Fruit fly (Drosophila melanogaster) whole organism, wandering third instar larva: Measurements from ENCODE around the gene nub.

Source experiments
- Dfd ChIP-seq: fragments of >200 bp; optimal IDR thresholded peaks from 2 replicates; lab custom pipeline; 2017; ENCODE audit warnings: missing biosample characterization, missing genetic modification characterization
- Hnf4 ChIP-seq: fragments of 200-800 bp; sonication (Bioruptor generic); optimal IDR thresholded peaks from 2 replicates; lab custom pipeline; 2016; ENCODE audit warnings: missing biosample characterization, mild to moderate bottlenecking, missing genetic modification characterization
- Mio ChIP-seq: sonication (Bioruptor generic); optimal IDR thresholded peaks from 2 replicates; lab custom pipeline; 2016; ENCODE audit warnings: missing biosample characterization, missing genetic modification characterization
- OdsH ChIP-seq: fragments of 200-800 bp; sonication (Bioruptor generic); optimal IDR thresholded peaks from 2 replicates; lab custom pipeline; 2016; ENCODE audit warnings: missing biosample characterization, mild to moderate bottlenecking, missing genetic modification characterization
- brk ChIP-seq: fragments of 200-800 bp; sonication (Bioruptor generic); optimal IDR thresholded peaks from 2 replicates; lab custom pipeline; 2016; ENCODE audit warnings: missing biosample characterization, mild to moderate bottlenecking, missing genetic modification characterization
- dmrt93B ChIP-seq: fragments of 200-800 bp; sonication (Bioruptor generic); optimal IDR thresholded peaks from 2 replicates; lab custom pipeline; 2018; ENCODE audit warnings: missing biosample characterization, mild to moderate bottlenecking, missing genetic modification characterization
- pan ChIP-seq: fragments of >200 bp; optimal IDR thresholded peaks from 2 replicates; lab custom pipeline; 2017
- psq ChIP-seq: fragments of 200-800 bp; sonication (Bioruptor generic); optimal IDR thresholded peaks from 3 replicates; lab custom pipeline; 2017; ENCODE audit warnings: missing biosample characterization, mild to moderate bottlenecking, missing genetic modification characterization, moderate library complexity
- sage ChIP-seq: fragments of 200-800 bp; sonication (Bioruptor generic); optimal IDR thresholded peaks from 2 replicates; lab custom pipeline; 2016; ENCODE audit warnings: missing biosample characterization, mild to moderate bottlenecking, missing genetic modification characterization
- sv ChIP-seq: fragments of 200-800 bp; sonication (Bioruptor generic); optimal IDR thresholded peaks from 3 replicates; lab custom pipeline; 2016; ENCODE audit warnings: missing biosample characterization, missing genetic modification characterization

DNA sequence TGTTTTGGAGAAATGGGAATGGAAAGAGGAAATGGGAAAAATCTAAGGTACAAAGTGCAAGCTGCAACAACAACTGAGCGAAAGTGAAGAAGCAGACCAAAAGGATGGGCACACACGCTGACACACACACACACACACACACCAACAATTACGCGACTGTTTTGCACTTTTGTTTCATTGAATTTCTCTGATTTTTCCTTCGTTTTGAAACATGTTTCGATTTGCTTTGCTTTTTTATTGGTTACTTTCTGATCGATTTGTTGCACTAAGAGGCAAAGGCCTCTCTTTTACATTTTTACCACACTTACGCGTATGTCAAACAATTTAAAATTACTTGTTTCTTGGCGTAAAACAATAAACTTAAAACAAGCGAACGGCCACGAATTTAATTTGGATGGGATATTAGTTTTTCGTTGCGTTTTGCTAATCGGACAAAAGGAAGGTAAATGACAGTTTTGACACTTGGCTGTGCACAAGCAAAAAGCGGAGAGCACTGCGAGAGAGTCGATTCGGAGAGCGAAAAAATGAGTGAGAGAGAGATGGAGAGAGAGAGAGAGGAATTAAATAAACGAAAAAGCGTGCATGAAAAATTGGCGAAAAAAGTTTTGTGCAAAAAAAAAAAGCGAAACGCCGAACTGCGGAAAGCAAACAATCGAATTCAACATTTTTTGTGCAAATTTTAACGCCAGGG lies 41.9 kb upstream of the nub start:
- TF ChIP-seq Dfd (GFP tag; lab: Kevin White, UChicago) (peak; percentile 92), pan (lab: Kevin White, UChicago) (no peak), OdsH (GFP tag; lab: Kevin White, UChicago) (no peak), psq (no peak), brk (GFP tag; lab: Kevin White, UChicago) (no peak), Hnf4 (GFP tag; lab: Kevin White, UChicago) (no peak), sage (GFP tag; lab: Kevin White, UChicago) (no peak), dmrt93B (no peak), Mio (no peak), sv (no peak)
